Worm (Caenorhabditis elegans) whole organism, L3 larva: ENCODE measurements around the gene R13A1.10.

Experiments used
- elt-2 ChIP-seq: sonication (generic microtip); optimal IDR thresholded peaks from 2 replicates; lab custom pipeline; 2016; ENCODE audit warnings: missing genetic modification reagents, mild to moderate bottlenecking, missing genetic modification characterization, missing compliant biosample characterization
- nhr-237 ChIP-seq: fragments of 150-350 bp; optimal IDR thresholded peaks from 2 replicates; lab custom pipeline; 2014; ENCODE audit warnings: missing biosample characterization, missing genetic modification characterization
- pqm-1 ChIP-seq: fragments of 150-350 bp; optimal IDR thresholded peaks from 2 replicates; lab custom pipeline; 2017; ENCODE audit warnings: missing biosample characterization, missing genetic modification characterization, inconsistent platforms
- snpc-4 ChIP-seq: fragments of 150-350 bp; optimal IDR thresholded peaks from 2 replicates; lab custom pipeline; 2014; ENCODE audit warnings: missing biosample characterization, missing genetic modification characterization

- TF ChIP-seq elt-2 (tag; lab: Kevin White, UChicago) (no peak), snpc-4 (no peak), pqm-1 (tag; lab: Kevin White, UChicago) (no peak), nhr-237 (tag; lab: Kevin White, UChicago) (no peak)
These were observed 13.6 kb upstream of the R13A1.10 start for ce11 chrIV:7240564-7240963.
